Worm (Caenorhabditis elegans) whole organism, L1 larva: ENCODE data around the gene F52H2.3.
A peak's percentile ranks its signal among the peaks of the same experiment; 100 is the strongest.

Source experiments
- alr-1 ChIP-seq: fragments of 200-800 bp; sonication (Bioruptor generic); optimal IDR thresholded peaks from 2 replicates; lab custom pipeline; 2018; ENCODE audit warnings: borderline replicate concordance, mild to moderate bottlenecking, missing genetic modification characterization, missing compliant biosample characterization
- dpl-1 ChIP-seq, 3 experiments: fragments of 150-350 bp in 2 of 3; sonication (generic microtip) in 1 of 3; optimal IDR thresholded peaks; 2 replicates each; lab custom pipeline; 2014 to 2017; ENCODE audit warnings: missing biosample characterization in 3 of 3, missing genetic modification characterization in 3 of 3, missing genetic modification reagents in 3 of 3
- egl-13 ChIP-seq: sonication (generic microtip); optimal IDR thresholded peaks from 2 replicates; lab custom pipeline; 2016; ENCODE audit warnings: missing genotype, missing genetic modification reagents, missing genetic modification characterization, missing compliant biosample characterization
- elt-2 ChIP-seq: sonication (generic microtip); optimal IDR thresholded peaks from 2 replicates; lab custom pipeline; 2016; ENCODE audit warnings: missing genetic modification characterization, mild to moderate bottlenecking, inconsistent platforms, missing compliant biosample characterization, missing genetic modification reagents
- jun-1 ChIP-seq: fragments of 150-350 bp; optimal IDR thresholded peaks from 2 replicates; lab custom pipeline; 2014; ENCODE audit warnings: missing biosample characterization, missing genetic modification reagents, missing genetic modification characterization
- lsy-2 ChIP-seq, 2 experiments: fragments of 150-350 bp; optimal IDR thresholded peaks; 2 replicates each; lab custom pipeline; 2014; ENCODE audit warnings: missing biosample characterization in 2 of 2, missing genetic modification characterization in 2 of 2
- mdl-1 ChIP-seq, 2 experiments: fragments of 150-350 bp; optimal IDR thresholded peaks; 2 replicates each; lab custom pipeline; 2014 to 2017; ENCODE audit warnings: missing biosample characterization in 2 of 2, missing genetic modification characterization in 2 of 2, inconsistent platforms in 1 of 2
- nhr-77 ChIP-seq: fragments of 150-350 bp; optimal IDR thresholded peaks from 2 replicates; lab custom pipeline; 2014; ENCODE audit warnings: missing biosample characterization, missing genetic modification characterization
- snpc-4 ChIP-seq: fragments of 150-350 bp; optimal IDR thresholded peaks from 2 replicates; lab custom pipeline; 2014; ENCODE audit warnings: missing biosample characterization, missing genetic modification characterization
- unc-130 ChIP-seq: fragments of 150-350 bp; optimal IDR thresholded peaks from 2 replicates; lab custom pipeline; 2017; ENCODE audit warnings: missing biosample characterization, missing genetic modification characterization, inconsistent platforms
- ztf-11 ChIP-seq, 2 experiments: sonication (generic microtip); optimal IDR thresholded peaks; 2 replicates each; lab custom pipeline; 2016 to 2017; ENCODE audit warnings: missing genetic modification characterization in 2 of 2, missing biosample characterization in 1 of 2, missing compliant biosample characterization in 1 of 2

ce11 chrX:2569040-2569439 is 28.2 kb upstream of the F52H2.3 start:
- TF ChIP-seq mdl-1 (tag; optimal IDR thresholded peaks at IDR 0.05; lab: Kevin White, UChicago) (no peak), egl-13 (tag; lab: Kevin White, UChicago) (no peak), alr-1 (tag; lab: Kevin White, UChicago) (no peak), nhr-77 (tag; lab: Kevin White, UChicago) (no peak), lsy-2 (tag; optimal IDR thresholded peaks at IDR 0.05; lab: Kevin White, UChicago) (no peak), ztf-11 (tag; optimal IDR thresholded peaks at IDR 0.05; lab: Kevin White, UChicago) (no peak), elt-2 (tag; lab: Kevin White, UChicago) (peak; percentile 91), snpc-4 (tag; lab: Kevin White, UChicago) (no peak), dpl-1 (GFP tag; optimal IDR thresholded peaks at IDR 0.05; lab: Kevin White, UChicago) (no peak), unc-130 (tag; lab: Kevin White, UChicago) (peak; percentile 14), jun-1 (tag; lab: Kevin White, UChicago) (no peak)
